Fruit fly (Drosophila melanogaster) whole organism, wandering third instar larva: ENCODE measurements around the gene CG10984.

Experiments
- Abd-B ChIP-seq: fragments of >200 bp; optimal IDR thresholded peaks from 2 replicates; lab custom pipeline; 2017; ENCODE audit warnings: missing biosample characterization, missing genetic modification characterization
- CG32264 ChIP-seq: fragments of 200-800 bp; sonication (Bioruptor generic); optimal IDR thresholded peaks from 2 replicates; lab custom pipeline; 2016; ENCODE audit warnings: missing biosample characterization, missing genetic modification characterization
- CG9705 ChIP-seq: fragments of 200-800 bp; sonication (Bioruptor generic); optimal IDR thresholded peaks from 2 replicates; lab custom pipeline; 2018; ENCODE audit warnings: missing biosample characterization, mild to moderate bottlenecking, missing genetic modification characterization
- CrebA ChIP-seq: fragments of 200-800 bp; sonication (Bioruptor generic); optimal IDR thresholded peaks from 2 replicates; lab custom pipeline; 2016; ENCODE audit warnings: missing biosample characterization, mild to moderate bottlenecking, missing genetic modification characterization, borderline replicate concordance
- Dfd ChIP-seq: fragments of >200 bp; optimal IDR thresholded peaks from 2 replicates; lab custom pipeline; 2017; ENCODE audit warnings: missing biosample characterization, missing genetic modification characterization
- Dif ChIP-seq: fragments of 200-275, 200-300 bp; sonication (Bioruptor generic); optimal IDR thresholded peaks from 2 replicates; lab custom pipeline; 2018; ENCODE audit warnings: missing biosample characterization, missing genetic modification characterization; ENCODE audit not compliant: partially characterized antibody
- GATAd ChIP-seq: sonication (Bioruptor generic); optimal IDR thresholded peaks from 2 replicates; lab custom pipeline; 2016; ENCODE audit warnings: missing biosample characterization, missing genetic modification characterization
- HLH106 ChIP-seq: fragments of 200-800 bp; optimal IDR thresholded peaks from 3 replicates; lab custom pipeline; 2019; ENCODE audit warnings: missing biosample characterization, mild to moderate bottlenecking, missing genetic modification characterization, moderate library complexity
- Hnf4 ChIP-seq: fragments of 200-800 bp; sonication (Bioruptor generic); optimal IDR thresholded peaks from 2 replicates; lab custom pipeline; 2016; ENCODE audit warnings: missing biosample characterization, mild to moderate bottlenecking, missing genetic modification characterization
- Hr78 ChIP-seq: fragments of >200 bp; optimal IDR thresholded peaks from 2 replicates; lab custom pipeline; 2017; ENCODE audit warnings: missing biosample characterization, missing genetic modification characterization
- Hr83 ChIP-seq: fragments of 200-300 bp; sonication (Bioruptor generic); optimal IDR thresholded peaks from 2 replicates; lab custom pipeline; 2016; ENCODE audit warnings: missing biosample characterization, mild to moderate bottlenecking, missing genetic modification characterization, moderate library complexity; ENCODE audit not compliant: poor library complexity, severe bottlenecking
- Jra ChIP-seq: sonication (Bioruptor generic); optimal IDR thresholded peaks from 2 replicates; lab custom pipeline; 2016; ENCODE audit warnings: missing biosample characterization, missing genetic modification characterization
- Mio ChIP-seq: sonication (Bioruptor generic); optimal IDR thresholded peaks from 2 replicates; lab custom pipeline; 2016; ENCODE audit warnings: missing biosample characterization, missing genetic modification characterization
- Myc ChIP-seq: fragments of >200 bp; optimal IDR thresholded peaks from 2 replicates; lab custom pipeline; 2017
- OdsH ChIP-seq: fragments of 200-800 bp; sonication (Bioruptor generic); optimal IDR thresholded peaks from 2 replicates; lab custom pipeline; 2016; ENCODE audit warnings: missing biosample characterization, mild to moderate bottlenecking, missing genetic modification characterization
- Rel ChIP-seq, 2 experiments: fragments of 200-800 bp; sonication (Bioruptor generic) in 1 of 2; optimal IDR thresholded peaks; 2 replicates in 1 of 2; 3 replicates in 1 of 2; lab custom pipeline; 2016 to 2019; ENCODE audit warnings: mild to moderate bottlenecking in 2 of 2, missing biosample characterization in 2 of 2, missing genetic modification characterization in 2 of 2, moderate library complexity in 1 of 2
- brk ChIP-seq: fragments of 200-800 bp; sonication (Bioruptor generic); optimal IDR thresholded peaks from 2 replicates; lab custom pipeline; 2016; ENCODE audit warnings: missing biosample characterization, mild to moderate bottlenecking, missing genetic modification characterization
- dsf ChIP-seq: sonication (Bioruptor generic); optimal IDR thresholded peaks from 2 replicates; lab custom pipeline; 2016; ENCODE audit warnings: missing biosample characterization, missing genetic modification characterization, borderline replicate concordance
- ey ChIP-seq: fragments of 200-800 bp; sonication (Bioruptor generic); optimal IDR thresholded peaks from 2 replicates; lab custom pipeline; 2016; ENCODE audit warnings: missing biosample characterization, missing genetic modification characterization
- fru ChIP-seq: fragments of 200-800 bp; sonication (Bioruptor generic); optimal IDR thresholded peaks from 3 replicates; lab custom pipeline; 2016; ENCODE audit warnings: missing biosample characterization, mild to moderate bottlenecking, missing genetic modification characterization
- jim ChIP-seq: fragments of 175-275, 200-325 bp; sonication (Bioruptor generic); optimal IDR thresholded peaks from 2 replicates; lab custom pipeline; 2016; ENCODE audit warnings: missing biosample characterization, mild to moderate bottlenecking, missing genetic modification characterization
- lola ChIP-seq: fragments of >200 bp; optimal IDR thresholded peaks from 2 replicates; lab custom pipeline; 2017; ENCODE audit warnings: missing biosample characterization, missing genetic modification characterization
- psq ChIP-seq: fragments of 200-800 bp; sonication (Bioruptor generic); optimal IDR thresholded peaks from 3 replicates; lab custom pipeline; 2017; ENCODE audit warnings: missing biosample characterization, mild to moderate bottlenecking, missing genetic modification characterization, moderate library complexity
- rgr ChIP-seq: fragments of 200-800 bp; sonication (Bioruptor generic); optimal IDR thresholded peaks from 3 replicates; lab custom pipeline; 2016; ENCODE audit warnings: missing biosample characterization, mild to moderate bottlenecking, missing genetic modification characterization
- sage ChIP-seq: fragments of 200-800 bp; sonication (Bioruptor generic); optimal IDR thresholded peaks from 2 replicates; lab custom pipeline; 2016; ENCODE audit warnings: missing biosample characterization, mild to moderate bottlenecking, missing genetic modification characterization
- sv ChIP-seq: fragments of 200-800 bp; sonication (Bioruptor generic); optimal IDR thresholded peaks from 3 replicates; lab custom pipeline; 2016; ENCODE audit warnings: missing biosample characterization, missing genetic modification characterization
- tai ChIP-seq: sonication (Bioruptor generic); optimal IDR thresholded peaks from 2 replicates; lab custom pipeline; 2016; ENCODE audit warnings: missing biosample characterization, missing genetic modification characterization
- usp ChIP-seq: fragments of >200 bp; optimal IDR thresholded peaks from 2 replicates; lab custom pipeline; 2017; ENCODE audit warnings: missing biosample characterization, missing genetic modification characterization
- woc ChIP-seq: sonication (Bioruptor generic); optimal IDR thresholded peaks from 2 replicates; lab custom pipeline; 2016; ENCODE audit warnings: missing biosample characterization, mild to moderate bottlenecking, missing genetic modification characterization

The CG10984 gene

dm6 chr3L:12749567-12750535 lies at the start of gene CG10984, which contains the start of gene Klc:
Gene CG10984, plus strand, starts transcription at chr3L:12750119.
Gene Klc, minus strand, starts transcription at chr3L:12750056.
- peak; percentile 55 for TF ChIP-seq psq (GFP tag; lab: Kevin White, UChicago)
- TF ChIP-seq Rel (GFP tag; optimal IDR thresholded peaks at IDR 0.05; lab: Kevin White, UChicago): no peak
- no peak for TF ChIP-seq Rel (tag; optimal IDR thresholded peaks at IDR 0.05; lab: Kevin White, UChicago)
- peak; percentile 40 for TF ChIP-seq Jra (GFP tag; lab: Kevin White, UChicago)
- no peak for TF ChIP-seq Hr78 (GFP tag; lab: Kevin White, UChicago)
- peak; percentile 61 for TF ChIP-seq Hnf4 (GFP tag; lab: Kevin White, UChicago)
- TF ChIP-seq Hr83 (GFP tag; lab: Kevin White, UChicago): no peak
- no peak for TF ChIP-seq HLH106 (tag; lab: Kevin White, UChicago)
- TF ChIP-seq sv (GFP tag; lab: Kevin White, UChicago): peak; percentile 17
- no peak for TF ChIP-seq CrebA (GFP tag; lab: Kevin White, UChicago)
- no peak for TF ChIP-seq GATAd (GFP tag; lab: Kevin White, UChicago)
- TF ChIP-seq Abd-B: no peak
- TF ChIP-seq sage: peak; percentile 55
- TF ChIP-seq rgr (GFP tag; lab: Kevin White, UChicago): peak; percentile 79
- TF ChIP-seq Dif (GFP tag; lab: Kevin White, UChicago): no peak
- TF ChIP-seq tai (GFP tag; lab: Kevin White, UChicago): peak; percentile 5
- no peak for TF ChIP-seq Dfd (GFP tag; lab: Kevin White, UChicago)
- no peak for TF ChIP-seq Mio (GFP tag; lab: Kevin White, UChicago)
- TF ChIP-seq woc: peak; percentile 42
- TF ChIP-seq ey (GFP tag; lab: Kevin White, UChicago): peak; percentile 82
- TF ChIP-seq brk: peak; percentile 12
- TF ChIP-seq lola (GFP tag; lab: Kevin White, UChicago): no peak
- TF ChIP-seq CG32264: peak; percentile 17
- peak; percentile 69 for TF ChIP-seq OdsH (GFP tag; lab: Kevin White, UChicago)
- TF ChIP-seq, all 38 proteins: peak for 12

- TF ChIP-seq Rel (GFP tag; optimal IDR thresholded peaks at IDR 0.05; lab: Kevin White, UChicago): no peak
- no peak for TF ChIP-seq Rel (tag; optimal IDR thresholded peaks at IDR 0.05; lab: Kevin White, UChicago)
- TF ChIP-seq fru: no peak
- TF ChIP-seq Hr78 (GFP tag; lab: Kevin White, UChicago): no peak
- no peak for TF ChIP-seq jim
- no peak for TF ChIP-seq Dif (GFP tag; lab: Kevin White, UChicago)
- no peak for TF ChIP-seq OdsH (GFP tag; lab: Kevin White, UChicago)
- TF ChIP-seq Hr83 (GFP tag; lab: Kevin White, UChicago): no peak
- no peak for TF ChIP-seq Jra (GFP tag; lab: Kevin White, UChicago)
- no peak for TF ChIP-seq sv (GFP tag; lab: Kevin White, UChicago)
- TF ChIP-seq CG9705 (GFP tag; lab: Kevin White, UChicago): no peak
- TF ChIP-seq HLH106 (tag; lab: Kevin White, UChicago): no peak
- TF ChIP-seq lola (GFP tag; lab: Kevin White, UChicago): no peak
- no peak for TF ChIP-seq Myc (lab: Kevin White, UChicago)
- TF ChIP-seq ey (GFP tag; lab: Kevin White, UChicago): no peak
- no peak for TF ChIP-seq woc
- TF ChIP-seq Mio (GFP tag; lab: Kevin White, UChicago): no peak
- no peak for TF ChIP-seq GATAd (GFP tag; lab: Kevin White, UChicago)
Measured at dm6 chr3L:12700509-12700995, 49.4 kb upstream of the CG10984 start.

- TF ChIP-seq sv (GFP tag; lab: Kevin White, UChicago) (no peak), usp (GFP tag; lab: Kevin White, UChicago) (no peak), rgr (GFP tag; lab: Kevin White, UChicago) (no peak), HLH106 (tag; lab: Kevin White, UChicago) (no peak), woc (no peak), sage (no peak), Rel (GFP tag; optimal IDR thresholded peaks at IDR 0.05; lab: Kevin White, UChicago) (no peak), Rel (tag; optimal IDR thresholded peaks at IDR 0.05; lab: Kevin White, UChicago) (no peak), lola (GFP tag; lab: Kevin White, UChicago) (no peak), Abd-B (no peak), brk (no peak), fru (no peak), Myc (lab: Kevin White, UChicago) (no peak), ey (GFP tag; lab: Kevin White, UChicago) (no peak), dsf (GFP tag; lab: Kevin White, UChicago) (no peak), Hnf4 (GFP tag; lab: Kevin White, UChicago) (no peak), Dfd (GFP tag; lab: Kevin White, UChicago) (no peak)
Measured at dm6 chr3L:12701335-12701734, 48.6 kb upstream of the CG10984 start.
